Worm (Caenorhabditis elegans): ENCODE results near the gene str-48.

str-48 gene

DNA sequence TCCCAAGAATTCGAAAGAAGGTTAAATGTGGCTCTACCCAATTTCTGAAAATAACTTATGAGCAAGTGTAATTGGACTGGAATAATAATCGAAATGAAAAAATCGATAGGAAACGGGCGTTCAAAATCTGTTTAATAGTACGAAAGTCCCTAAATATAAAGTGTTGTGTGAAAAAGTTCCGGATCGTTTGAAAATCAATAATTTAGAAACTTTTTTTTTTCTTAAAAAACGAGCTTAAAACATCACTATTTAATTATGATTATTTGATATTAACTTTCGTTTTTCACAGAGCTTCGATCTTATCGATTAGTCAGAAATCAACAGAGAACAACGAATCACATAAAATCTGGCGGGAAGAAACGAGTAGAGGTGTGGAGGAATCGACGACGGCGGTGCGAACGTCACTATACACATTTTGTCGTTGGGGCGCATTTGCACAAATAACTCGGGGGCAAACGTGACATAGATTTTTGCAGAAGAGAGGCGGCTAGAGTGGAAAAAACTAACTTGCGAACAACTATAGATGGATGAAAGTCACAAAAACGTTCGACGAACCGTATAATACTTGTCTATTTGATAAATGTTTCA is 23.0 kb downstream of the str-48 start, which contains the start of gene hecd-1:
Gene hecd-1, minus strand, starts transcription at position 51 of the 588 bp plus-strand sequence.
- no peak for TF ChIP-seq dve-1 (tag; optimal IDR thresholded peaks at IDR 0.05)
- peak; percentile 19 for TF ChIP-seq hlh-30 (tag; optimal IDR thresholded peaks at IDR 0.05; ENCODE audit: insufficient read depth)

DNA sequence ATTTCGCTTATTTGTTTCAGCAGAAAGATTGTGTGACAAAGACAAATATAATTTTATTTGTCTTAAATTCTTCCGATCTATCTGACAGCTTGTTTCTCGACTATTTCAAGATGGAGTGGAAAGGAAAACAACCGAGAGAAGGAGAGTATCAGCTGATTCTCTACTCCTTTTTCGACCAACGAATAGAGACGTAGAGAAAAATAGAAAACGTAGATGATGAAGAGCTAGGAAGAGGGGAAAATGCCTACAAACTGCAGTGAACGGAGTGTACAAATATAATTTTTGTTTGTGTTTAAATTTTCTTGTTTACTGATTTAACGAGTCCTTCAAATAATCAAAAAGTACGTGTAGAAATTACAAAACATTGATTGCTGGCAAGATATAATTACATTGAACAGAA is 25.9 kb downstream of the str-48 start:
- TF ChIP-seq C08G9.2 (tag; optimal IDR thresholded peaks at IDR 0.05) = no peak
- no peak for TF ChIP-seq fkh-6 (tag; optimal IDR thresholded peaks at IDR 0.05)
- peak; percentile 2 for TF ChIP-seq nfya-1 (tag; optimal IDR thresholded peaks at IDR 0.05)
- peak; percentile 55 for TF ChIP-seq hlh-30 (tag; optimal IDR thresholded peaks at IDR 0.05; ENCODE audit: insufficient read depth)

DNA sequence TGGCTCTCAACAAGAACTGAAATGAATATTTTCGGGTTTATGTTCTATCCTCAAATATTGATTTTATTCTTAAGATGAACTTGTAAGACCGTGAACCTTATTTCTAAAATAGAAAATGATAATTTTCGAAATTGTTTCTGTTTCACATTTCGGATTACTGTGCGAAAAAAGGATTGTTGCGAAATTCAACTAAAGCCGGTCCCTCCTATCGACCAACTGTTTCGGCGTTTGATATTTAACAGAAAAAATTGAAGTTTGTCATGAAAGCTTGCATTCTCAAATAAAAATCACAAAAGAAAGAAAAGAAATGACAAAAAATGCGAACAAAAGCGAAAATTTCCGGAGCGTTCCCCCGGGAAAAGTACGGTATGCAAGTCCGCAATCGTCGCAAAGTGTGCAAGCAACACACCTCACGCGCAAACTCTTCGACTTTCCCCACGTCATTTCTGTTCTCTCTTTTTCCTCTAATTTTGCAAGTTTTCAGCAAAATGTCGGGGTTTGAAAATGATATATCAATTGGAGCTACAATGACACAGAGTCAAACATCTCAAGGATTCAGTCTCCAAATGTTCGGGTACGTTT is 27.3 kb downstream of the str-48 start, which contains the start of gene C34D4.4:
Gene C34D4.4, plus strand, starts transcription at position 342 of the 582 bp plus-strand sequence.
- TF ChIP-seq ceh-45 (GFP tag; IDR thresholded peaks at IDR 0.05) (no peak), nfya-1 (tag; optimal IDR thresholded peaks at IDR 0.05) (peak; percentile 16)

DNA sequence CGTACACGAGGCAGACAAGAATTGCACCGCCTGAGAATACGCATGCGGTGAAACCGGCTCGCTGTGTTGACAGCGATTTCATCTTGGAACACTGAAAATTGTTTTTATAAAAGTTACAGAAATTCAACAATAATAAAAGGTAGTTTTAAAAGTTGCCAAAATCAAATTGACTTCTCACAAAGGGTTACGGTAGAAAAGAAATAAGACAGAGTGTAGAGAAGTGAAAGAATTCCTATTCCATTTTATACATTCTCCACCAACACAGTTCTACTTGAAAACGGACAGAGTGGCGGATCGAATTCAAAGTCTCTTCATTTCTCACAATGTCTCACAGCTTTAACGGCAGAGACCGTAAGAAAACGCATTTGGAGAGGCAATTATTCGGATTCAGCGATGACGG is 30.6 kb downstream of the str-48 start, which contains the start of gene col-113:
Gene col-113, minus strand, starts transcription at position 101 of the 400 bp plus-strand sequence.
- TF ChIP-seq F13H6.1 (tag; optimal IDR thresholded peaks at IDR 0.05) = no peak
- no peak for TF ChIP-seq ttx-3 (tag; optimal IDR thresholded peaks at IDR 0.05)
- TF ChIP-seq hlh-13 (GFP tag; optimal IDR thresholded peaks at IDR 0.05) = no peak
- no peak for TF ChIP-seq ets-4 (tag; optimal IDR thresholded peaks at IDR 0.05)
- TF ChIP-seq unc-55 (GFP tag; optimal IDR thresholded peaks at IDR 0.05) = no peak
- no peak for TF ChIP-seq rnt-1 (tag; optimal IDR thresholded peaks at IDR 0.05)
- no peak for TF ChIP-seq ceh-30 (tag; optimal IDR thresholded peaks at IDR 0.05)
- no peak for TF ChIP-seq pag-3 (tag; optimal IDR thresholded peaks at IDR 0.05; ENCODE audit: borderline replicate concordance)
- no peak for TF ChIP-seq ahr-1 (tag; optimal IDR thresholded peaks at IDR 0.05)
- TF ChIP-seq elt-4 (tag; optimal IDR thresholded peaks at IDR 0.05) = no peak
- no peak for TF ChIP-seq C38D4.7 (GFP tag; optimal IDR thresholded peaks at IDR 0.05)
- no peak for TF ChIP-seq tbx-7 (tag; optimal IDR thresholded peaks at IDR 0.05)
- no peak for TF ChIP-seq ceh-24 (tag; optimal IDR thresholded peaks at IDR 0.05)
- no peak for TF ChIP-seq hlh-15 (tag; optimal IDR thresholded peaks at IDR 0.05)
- TF ChIP-seq unc-42 (tag; optimal IDR thresholded peaks at IDR 0.05) = no peak
- no peak for TF ChIP-seq K09A11.1 (tag; optimal IDR thresholded peaks at IDR 0.05; ENCODE audit: insufficient read depth)

DNA sequence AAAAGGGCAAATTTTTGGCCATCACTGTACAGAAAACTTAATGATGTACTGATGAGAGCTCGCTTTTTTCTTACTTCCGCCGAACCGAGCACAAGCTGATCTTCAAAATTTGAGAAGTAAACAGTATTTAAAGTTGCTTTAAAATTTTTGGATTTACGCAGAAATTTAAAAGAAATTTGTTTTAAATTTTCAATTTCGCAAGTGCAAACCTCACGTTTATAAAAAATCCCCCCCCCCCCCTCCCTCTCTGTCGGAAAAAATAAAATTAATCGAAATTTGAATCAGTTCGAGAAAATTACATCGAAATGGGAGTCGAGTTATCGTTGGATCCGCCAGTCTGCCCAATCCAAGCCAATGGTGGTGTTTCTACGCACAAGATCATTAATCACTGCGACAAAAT is 31.6 kb downstream of the str-48 start, which contains the start of gene C34D4.3:
Gene C34D4.3, plus strand, starts transcription at position 301 of the 400 bp plus-strand sequence.
- no peak for TF ChIP-seq pat-9 (tag; optimal IDR thresholded peaks at IDR 0.05)
- no peak for TF ChIP-seq ceh-22 (tag; optimal IDR thresholded peaks at IDR 0.05)
- no peak for TF ChIP-seq T23F11.4 (GFP tag; optimal IDR thresholded peaks at IDR 0.05)
- TF ChIP-seq lin-11 (tag; optimal IDR thresholded peaks at IDR 0.05) = no peak
- TF ChIP-seq ceh-48 (tag; optimal IDR thresholded peaks at IDR 0.05) = no peak
- no peak for TF ChIP-seq mec-3 (tag; optimal IDR thresholded peaks at IDR 0.05; ENCODE audit: borderline replicate concordance)
- no peak for TF ChIP-seq tbx-2 (tag; optimal IDR thresholded peaks at IDR 0.05)
- no peak for TF ChIP-seq fkh-10 (GFP tag; optimal IDR thresholded peaks at IDR 0.05)
- TF ChIP-seq ahr-1 (tag; optimal IDR thresholded peaks at IDR 0.05) = no peak
- no peak for TF ChIP-seq ref-2 (tag; optimal IDR thresholded peaks at IDR 0.05)
- no peak for TF ChIP-seq eyg-1 (tag; optimal IDR thresholded peaks at IDR 0.05)
- TF ChIP-seq unc-86 (tag; optimal IDR thresholded peaks at IDR 0.05) = no peak
- TF ChIP-seq C08G9.2 (tag; optimal IDR thresholded peaks at IDR 0.05) = no peak
- TF ChIP-seq ceh-31 (tag; optimal IDR thresholded peaks at IDR 0.05) = no peak
